Fruit fly (Drosophila melanogaster): ENCODE data around the gene Ant2.

DNA sequence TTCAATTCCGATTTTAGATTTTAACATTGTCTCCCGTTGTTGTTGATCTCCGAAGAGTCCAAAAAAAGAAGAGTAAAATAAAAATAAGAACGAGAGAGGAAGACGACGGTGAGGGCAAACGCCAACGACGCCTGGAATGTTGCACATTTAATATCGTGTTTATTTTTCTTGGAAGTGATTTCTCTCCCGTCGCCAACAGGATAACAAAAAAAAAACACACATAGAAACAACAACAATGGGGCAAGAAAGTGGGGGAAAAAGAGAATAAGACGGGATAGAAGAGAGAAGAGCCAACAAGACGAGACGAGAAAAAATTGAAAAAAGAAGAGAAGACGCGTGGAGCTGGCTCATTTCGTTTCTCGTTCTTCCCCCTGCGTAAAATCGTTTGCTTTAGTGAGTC is 14.3 kb upstream of the Ant2 start:
- TF ChIP-seq Hr38 (GFP tag; optimal IDR thresholded peaks at IDR 0.05) (no peak), achi (GFP tag; optimal IDR thresholded peaks at IDR 0.05) (no peak), cyc (GFP tag; optimal IDR thresholded peaks at IDR 0.05) (no peak), CG8319 (GFP tag; optimal IDR thresholded peaks at IDR 0.05) (no peak), CG7368 (GFP tag; optimal IDR thresholded peaks at IDR 0.05) (no peak), salr (GFP tag; optimal IDR thresholded peaks at IDR 0.05) (no peak), Sox102F (GFP tag; optimal IDR thresholded peaks at IDR 0.05) (no peak), Blimp-1 (GFP tag; optimal IDR thresholded peaks at IDR 0.05) (no peak), Met (GFP tag; optimal IDR thresholded peaks at IDR 0.05) (no peak)

Measured in whole organism, prepupa.